Fruit fly (Drosophila melanogaster) whole organism, embryonic: ENCODE measurements around the gene CG33947.

Source experiments
- Antp ChIP-seq: fragments of 200-800 bp; sonication (Bioruptor generic); optimal IDR thresholded peaks from 3 replicates; lab custom pipeline; 2016; ENCODE audit warnings: missing biosample characterization, missing genetic modification characterization
- B-H2 ChIP-seq: fragments of 200-800 bp; sonication (Bioruptor generic); optimal IDR thresholded peaks from 2 replicates; lab custom pipeline; 2018; ENCODE audit warnings: missing biosample characterization, mild to moderate bottlenecking, missing genetic modification characterization
- Bgb ChIP-seq: fragments of 200-800 bp; sonication (Bioruptor generic); IDR thresholded peaks from 2 replicates; pipeline ENCODE4 v1.3.6; 2022; ENCODE audit warnings: missing biosample characterization, missing genetic modification characterization; ENCODE audit not compliant: partially characterized antibody
- C15 ChIP-seq: fragments of 200-800 bp; sonication (Bioruptor generic); IDR thresholded peaks from 3 replicates; pipeline ENCODE4 v1.3.6; 2022; ENCODE audit warnings: missing biosample characterization, missing genetic modification characterization
- CG11560 ChIP-seq: fragments of 200-800 bp; sonication (Bioruptor generic); IDR thresholded peaks from 3 replicates; pipeline ENCODE4 v1.3.6; 2022; ENCODE audit warnings: missing biosample characterization, missing genetic modification characterization
- CG12659 ChIP-seq: fragments of 200-800 bp; sonication (Bioruptor generic); optimal IDR thresholded peaks from 3 replicates; lab custom pipeline; 2017; ENCODE audit warnings: mild to moderate bottlenecking, missing biosample characterization, missing genetic modification reagents, missing genetic modification characterization
- CG12744 ChIP-seq: fragments of 200-800 bp; sonication (Bioruptor generic); optimal IDR thresholded peaks from 2 replicates; lab custom pipeline; 2016; ENCODE audit warnings: missing biosample characterization, missing genetic modification characterization
- CG12769 ChIP-seq: fragments of 200-800 bp; sonication (Bioruptor generic); optimal IDR thresholded peaks from 2 replicates; lab custom pipeline; 2019; ENCODE audit warnings: missing biosample characterization, mild to moderate bottlenecking, missing genetic modification characterization, moderate library complexity
- CG14014 ChIP-seq: fragments of 200-800 bp; sonication (Bioruptor generic); IDR thresholded peaks from 2 replicates; pipeline ENCODE4 v1.3.6; 2022; ENCODE audit warnings: missing biosample characterization, missing genetic modification characterization
- CG17359 ChIP-seq: fragments of 200-800 bp; sonication (Bioruptor generic); optimal IDR thresholded peaks from 3 replicates; lab custom pipeline; 2018; ENCODE audit warnings: missing biosample characterization, mild to moderate bottlenecking, missing genetic modification characterization, moderate library complexity
- CG2120 ChIP-seq: fragments of 200-800 bp; sonication (Bioruptor generic); optimal IDR thresholded peaks from 3 replicates; lab custom pipeline; 2016; ENCODE audit warnings: missing biosample characterization, missing genetic modification characterization
- CG31388 ChIP-seq: fragments of 200-800 bp; sonication (Bioruptor generic); optimal IDR thresholded peaks from 2 replicates; lab custom pipeline; 2016; ENCODE audit warnings: missing biosample characterization, missing genetic modification characterization
- CG33213 ChIP-seq: fragments of 200-800 bp; sonication (Bioruptor generic); optimal IDR thresholded peaks from 3 replicates; lab custom pipeline; 2016; ENCODE audit warnings: missing biosample characterization, missing genetic modification characterization
- CG4730 ChIP-seq: fragments of 200-800 bp; sonication (Bioruptor generic); IDR thresholded peaks from 2 replicates; pipeline ENCODE4 v1.3.6; 2022; ENCODE audit warnings: missing biosample characterization, missing genetic modification characterization
- CG6791 ChIP-seq: fragments of 200-800 bp; sonication (Bioruptor generic); IDR thresholded peaks from 3 replicates; pipeline ENCODE4 v1.3.6; 2022; ENCODE audit warnings: missing biosample characterization, missing genetic modification characterization; ENCODE audit not compliant: partially characterized antibody
- CG7556 ChIP-seq: fragments of 200-800 bp; sonication (Bioruptor generic); optimal IDR thresholded peaks from 2 replicates; lab custom pipeline; 2017; ENCODE audit warnings: missing biosample characterization, mild to moderate bottlenecking, missing genetic modification characterization
- CG8089 ChIP-seq: fragments of 200-800 bp; sonication (Bioruptor generic); optimal IDR thresholded peaks from 3 replicates; lab custom pipeline; 2016; ENCODE audit warnings: missing biosample characterization, missing genetic modification characterization
- CG9215 ChIP-seq: fragments of 200-800 bp; sonication (Bioruptor generic); IDR thresholded peaks from 2 replicates; pipeline ENCODE4 v1.3.6; 2022; ENCODE audit warnings: missing biosample characterization, missing genetic modification characterization
- Dip2 ChIP-seq: fragments of 200-800 bp; sonication (Bioruptor generic); IDR thresholded peaks from 2 replicates; pipeline ENCODE4 v1.3.6; 2022; ENCODE audit warnings: missing biosample characterization, missing genetic modification characterization
- E2f1 ChIP-seq: fragments of 200-800 bp; sonication (Bioruptor generic); IDR thresholded peaks from 2 replicates; pipeline ENCODE4 v1.3.6; 2022; ENCODE audit warnings: missing biosample characterization, missing genetic modification characterization
- ERR ChIP-seq: fragments of 200-800 bp; sonication (Bioruptor generic); optimal IDR thresholded peaks from 2 replicates; lab custom pipeline; 2016; ENCODE audit warnings: missing biosample characterization, missing genetic modification characterization
- Fer1 ChIP-seq: fragments of 200-800 bp; sonication (Bioruptor generic); optimal IDR thresholded peaks from 2 replicates; lab custom pipeline; 2017; ENCODE audit warnings: missing biosample characterization, mild to moderate bottlenecking, missing genetic modification characterization
- Hey ChIP-seq: fragments of 200-800 bp; sonication (Bioruptor generic); optimal IDR thresholded peaks from 3 replicates; lab custom pipeline; 2018; ENCODE audit warnings: missing biosample characterization, mild to moderate bottlenecking, missing genetic modification characterization
- Myb ChIP-seq: fragments of 200-800 bp; sonication (Bioruptor generic); optimal IDR thresholded peaks from 2 replicates; lab custom pipeline; 2016; ENCODE audit warnings: missing biosample characterization, missing genetic modification characterization
- NFAT ChIP-seq: fragments of 200-800 bp; sonication (Bioruptor generic); IDR thresholded peaks from 2 replicates; pipeline ENCODE4 v1.3.6; 2022; ENCODE audit warnings: missing biosample characterization, missing genetic modification characterization
- Scr ChIP-seq: fragments of 200-800 bp; sonication (Bioruptor generic); IDR thresholded peaks from 2 replicates; pipeline ENCODE4 v1.3.6; 2022; ENCODE audit warnings: missing biosample characterization, missing genetic modification characterization; ENCODE audit not compliant: partially characterized antibody
- Sin3A ChIP-seq: fragments of >200 bp; optimal IDR thresholded peaks from 2 replicates; lab custom pipeline; 2018
- Spps ChIP-seq: fragments of 200-800 bp; sonication (Bioruptor generic); optimal IDR thresholded peaks from 2 replicates; lab custom pipeline; 2018; ENCODE audit warnings: missing biosample characterization, mild to moderate bottlenecking, missing genetic modification characterization
- Xbp1 ChIP-seq: fragments of 200-800 bp; sonication (Bioruptor generic); optimal IDR thresholded peaks from 3 replicates; lab custom pipeline; 2016; ENCODE audit warnings: missing biosample characterization, mild to moderate bottlenecking, missing genetic modification characterization
- aop ChIP-seq: fragments of 200-800 bp; sonication (Bioruptor generic); IDR thresholded peaks from 2 replicates; pipeline ENCODE4 v1.3.6; 2022; ENCODE audit warnings: missing biosample characterization, missing genetic modification characterization
- bigmax ChIP-seq: fragments of 200-800 bp; sonication (Bioruptor generic); optimal IDR thresholded peaks from 2 replicates; lab custom pipeline; 2018; ENCODE audit warnings: missing biosample characterization, mild to moderate bottlenecking, missing genetic modification characterization
- br ChIP-seq: fragments of >200 bp; optimal IDR thresholded peaks from 2 replicates; lab custom pipeline; 2017
- chinmo ChIP-seq: fragments of 200-800 bp; sonication (Bioruptor generic); IDR thresholded peaks from 4 replicates; pipeline ENCODE4 v1.3.6; 2022; ENCODE audit warnings: missing biosample characterization, missing genetic modification characterization; ENCODE audit not compliant: partially characterized antibody
- gem ChIP-seq: fragments of 200-800 bp; sonication (Bioruptor generic); optimal IDR thresholded peaks from 2 replicates; lab custom pipeline; 2019; ENCODE audit warnings: missing biosample characterization, mild to moderate bottlenecking, missing genetic modification characterization, moderate library complexity
- gsb ChIP-seq: fragments of 200-800 bp; sonication (Bioruptor generic); IDR thresholded peaks from 2 replicates; pipeline ENCODE4 v1.3.6; 2022; ENCODE audit warnings: missing biosample characterization, missing genetic modification characterization
- ham ChIP-seq: fragments of 200-800 bp; sonication (Bioruptor generic); IDR thresholded peaks from 2 replicates; pipeline ENCODE4 v1.3.6; 2022; ENCODE audit warnings: missing biosample characterization, missing genetic modification characterization
- lilli ChIP-seq: fragments of 200-800 bp; sonication (Bioruptor generic); optimal IDR thresholded peaks from 3 replicates; lab custom pipeline; 2016; ENCODE audit warnings: missing biosample characterization, missing genetic modification characterization
- luna ChIP-seq: fragments of 200-800 bp; sonication (Bioruptor generic); optimal IDR thresholded peaks from 2 replicates; lab custom pipeline; 2016; ENCODE audit warnings: missing biosample characterization, missing genetic modification characterization
- otp ChIP-seq: fragments of 200-800 bp; sonication (Bioruptor generic); IDR thresholded peaks from 3 replicates; pipeline ENCODE4, ENCODE4 v1.3.6; 2022; ENCODE audit warnings: missing biosample characterization, missing genetic modification characterization
- pho ChIP-seq: fragments of 200-800 bp; sonication (Bioruptor generic); optimal IDR thresholded peaks from 2 replicates; lab custom pipeline; 2016; ENCODE audit warnings: missing biosample characterization, missing genetic modification characterization
- pum ChIP-seq: fragments of 200-800 bp; sonication (Bioruptor generic); optimal IDR thresholded peaks from 2 replicates; lab custom pipeline; 2016; ENCODE audit warnings: missing biosample characterization, missing genetic modification characterization
- rib ChIP-seq: fragments of 200-800 bp; sonication (Bioruptor generic); IDR thresholded peaks from 2 replicates; pipeline ENCODE4 v1.3.6; 2022; ENCODE audit warnings: missing biosample characterization, missing genetic modification characterization
- salm ChIP-seq: fragments of 200-800 bp; sonication (Bioruptor generic); optimal IDR thresholded peaks from 2 replicates; lab custom pipeline; 2018; ENCODE audit warnings: missing biosample characterization, mild to moderate bottlenecking, missing genetic modification characterization
- sna ChIP-seq: fragments of 200-800 bp; sonication (Bioruptor generic); IDR thresholded peaks from 2 replicates; pipeline ENCODE4 v1.3.6; 2022; ENCODE audit warnings: missing biosample characterization, missing genetic modification characterization; ENCODE audit not compliant: partially characterized antibody
- sqz ChIP-seq: fragments of 200-800 bp; sonication (Bioruptor generic); optimal IDR thresholded peaks from 3 replicates; lab custom pipeline; 2018; ENCODE audit warnings: missing biosample characterization, mild to moderate bottlenecking, missing genetic modification characterization
- sr ChIP-seq: fragments of 200-800 bp; sonication (Bioruptor generic); IDR thresholded peaks from 3 replicates; pipeline ENCODE4 v1.3.6; 2022; ENCODE audit warnings: missing biosample characterization, missing genetic modification characterization
- sug ChIP-seq: fragments of 200-800 bp; optimal IDR thresholded peaks from 2 replicates; lab custom pipeline; 2019; ENCODE audit warnings: missing biosample characterization, mild to moderate bottlenecking, missing genetic modification characterization, moderate library complexity
- tna ChIP-seq: fragments of 200-800 bp; sonication (Bioruptor generic); IDR thresholded peaks from 2 replicates; pipeline ENCODE4 v1.3.6; 2022; ENCODE audit warnings: missing biosample characterization, missing genetic modification characterization; ENCODE audit not compliant: partially characterized antibody
- unc-4 ChIP-seq: fragments of 200-800 bp; sonication (Bioruptor generic); IDR thresholded peaks from 2 replicates; pipeline ENCODE4 v1.3.6; 2022; ENCODE audit warnings: missing biosample characterization, missing genetic modification characterization; ENCODE audit not compliant: partially characterized antibody
- wdn ChIP-seq: fragments of 200-800 bp; sonication (Bioruptor generic); IDR thresholded peaks from 2 replicates; pipeline ENCODE4 v1.3.6; 2022; ENCODE audit warnings: missing biosample characterization, missing genetic modification characterization
- wor ChIP-seq: fragments of 200-800 bp; sonication (Bioruptor generic); IDR thresholded peaks from 2 replicates; pipeline ENCODE4 v1.3.6; 2022; ENCODE audit warnings: missing biosample characterization, missing genetic modification characterization
- yki ChIP-seq: fragments of >200 bp; optimal IDR thresholded peaks from 3 replicates; lab custom pipeline; 2018

CG33947 gene

DNA sequence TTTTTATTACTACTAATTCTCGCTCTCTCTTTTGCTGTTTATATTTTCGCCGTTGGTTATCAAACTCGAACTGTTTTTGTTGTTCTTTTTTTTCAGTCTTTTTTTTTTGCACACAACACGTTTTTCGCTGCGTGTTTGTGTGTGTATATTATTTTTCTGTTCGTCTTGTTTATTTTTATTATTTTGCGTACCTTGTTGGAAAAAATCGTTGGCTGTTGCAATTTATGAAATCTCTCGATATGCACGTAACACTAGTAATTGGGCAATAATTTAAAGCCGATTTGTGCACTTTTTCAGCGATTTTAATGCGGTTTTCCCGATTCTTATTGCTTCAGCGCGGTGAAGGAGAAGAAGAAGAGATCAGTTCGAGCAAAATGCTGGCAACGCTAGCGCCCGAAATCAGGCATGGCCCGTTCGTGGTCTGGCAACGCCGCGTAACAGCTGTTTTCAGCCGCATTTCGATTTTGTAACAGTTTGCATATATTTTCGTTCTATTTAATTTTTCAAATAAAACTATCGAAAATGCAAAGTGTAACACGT lies 24.2 kb downstream of the CG33947 start, which contains the start of the genes FoxK and mRpL2 (continued):
- TF ChIP-seq C15: no peak
- TF ChIP-seq Fer1 (GFP tag; lab: Kevin White, UChicago): no peak
- TF ChIP-seq otp (GFP tag; lab: Robert Waterston, UW): no peak
- TF ChIP-seq wor (GFP tag; lab: Robert Waterston, UW): no peak
- TF ChIP-seq CG11560 (tag; lab: Robert Waterston, UW): no peak
- no peak for TF ChIP-seq CG17359 (tag; lab: Kevin White, UChicago)
- no peak for TF ChIP-seq gsb (GFP tag; lab: Robert Waterston, UW)
- peak; percentile 27; the same call in 1 of the 2 replicates for TF ChIP-seq tna (GFP tag; lab: Robert Waterston, UW)
- 0 out of 2 replicates have a peak, but pooled peaks have one; percentile 38 for TF ChIP-seq unc-4 (GFP tag; lab: Robert Waterston, UW)
- TF ChIP-seq sqz (GFP tag; lab: Kevin White, UChicago): peak; percentile 83
- peak; percentile 23; the same call in 1 of the 2 replicates for TF ChIP-seq Bgb (GFP tag; lab: Robert Waterston, UW)
- TF ChIP-seq ham (GFP tag; lab: Robert Waterston, UW): no peak
- peak; percentile 43 for TF ChIP-seq CG12659 (GFP tag; lab: Kevin White, UChicago)
- TF ChIP-seq chinmo: no peak
- TF ChIP-seq Xbp1 (GFP tag; lab: Kevin White, UChicago): peak; percentile 13
- peak; percentile 78 for TF ChIP-seq Myb (GFP tag; lab: Kevin White, UChicago)
- TF ChIP-seq yki (lab: Kevin White, UChicago): no peak
- TF ChIP-seq CG31388 (GFP tag; lab: Kevin White, UChicago): no peak
- TF ChIP-seq CG9215 (GFP tag; lab: Robert Waterston, UW): no peak
- peak; percentile 10 for TF ChIP-seq CG12769
- TF ChIP-seq luna (GFP tag; lab: Kevin White, UChicago): no peak
- TF ChIP-seq CG4730 (GFP tag; lab: Robert Waterston, UW): no peak
- peak; percentile 0 for TF ChIP-seq sug (tag; lab: Kevin White, UChicago)
- peak; percentile 4 for TF ChIP-seq gem (tag; lab: Kevin White, UChicago)
- TF ChIP-seq sr (GFP tag; lab: Robert Waterston, UW): no peak
- TF ChIP-seq CG14014 (GFP tag; lab: Robert Waterston, UW): 0 out of 2 replicates have a peak, but pooled peaks have one; percentile 6
- no peak for TF ChIP-seq pum (GFP tag; lab: Kevin White, UChicago)
- no peak for TF ChIP-seq pho (GFP tag; lab: Kevin White, UChicago)
- no peak for TF ChIP-seq lilli (GFP tag; lab: Kevin White, UChicago)
- no peak for TF ChIP-seq br (lab: Kevin White, UChicago)
- no peak for TF ChIP-seq Spps (tag; lab: Kevin White, UChicago)
- 0 out of 2 replicates have a peak, but pooled peaks have one; percentile 10 for TF ChIP-seq rib (GFP tag; lab: Robert Waterston, UW)
- peak; percentile 10 for TF ChIP-seq CG33213 (GFP tag; lab: Kevin White, UChicago)
- no peak for TF ChIP-seq sna (GFP tag; lab: Robert Waterston, UW)
- no peak for TF ChIP-seq bigmax
- TF ChIP-seq CG2120 (GFP tag; lab: Kevin White, UChicago): peak; percentile 40
- TF ChIP-seq Antp (GFP tag; lab: Kevin White, UChicago): no peak
- TF ChIP-seq Sin3A (lab: Kevin White, UChicago): peak; percentile 72
- TF ChIP-seq B-H2 (GFP tag; lab: Kevin White, UChicago): no peak
- TF ChIP-seq CG7556 (GFP tag; lab: Kevin White, UChicago): no peak
- TF ChIP-seq CG12744: no peak
- TF ChIP-seq ERR (GFP tag; lab: Kevin White, UChicago): peak; percentile 4
- TF ChIP-seq CG8089 (GFP tag; lab: Kevin White, UChicago): no peak
- peak; percentile 54; the same call in 2 of the 3 replicates for TF ChIP-seq CG6791
- TF ChIP-seq Scr (GFP tag; lab: Robert Waterston, UW): peak; percentile 35; the same call in 1 of the 2 replicates
- no peak for TF ChIP-seq aop (GFP tag; lab: Robert Waterston, UW)
- TF ChIP-seq E2f1 (GFP tag; lab: Robert Waterston, UW): no peak
- no peak for TF ChIP-seq NFAT (GFP tag; lab: Robert Waterston, UW)
- TF ChIP-seq salm (tag; lab: Kevin White, UChicago): no peak
- no peak for TF ChIP-seq wdn (GFP tag; lab: Robert Waterston, UW)
- no peak for TF ChIP-seq Dip2
- no peak for TF ChIP-seq Hey (tag; lab: Kevin White, UChicago)
